Worm (Caenorhabditis elegans): Measurements from ENCODE around the gene tmem-258.

ce11 chrV:7065226-7065625 lies 2.3 kb downstream of the tmem-258 start, which contains the start of gene Y57E12AR.1:
- TF ChIP-seq sup-37 (GFP tag; optimal IDR thresholded peaks at IDR 0.05), result no peak
- TF ChIP-seq lir-3 (tag; optimal IDR thresholded peaks at IDR 0.05; ENCODE audit: poor library complexity), result no peak
- TF ChIP-seq nhr-47 (tag; optimal IDR thresholded peaks at IDR 0.05), result no peak
- TF ChIP-seq aly-2 (tag; optimal IDR thresholded peaks at IDR 0.05), result no peak
- no peak for TF ChIP-seq jun-1 (tag; optimal IDR thresholded peaks at IDR 0.05)
- TF ChIP-seq snpc-4 (tag; optimal IDR thresholded peaks at IDR 0.05), result no peak
- TF ChIP-seq ztf-4 (tag; optimal IDR thresholded peaks at IDR 0.05), result no peak
- TF ChIP-seq pqm-1 (tag; optimal IDR thresholded peaks at IDR 0.05), result no peak
- TF ChIP-seq ama-1 (optimal IDR thresholded peaks at IDR 0.05), result no peak
- TF ChIP-seq ztf-11 (tag; optimal IDR thresholded peaks at IDR 0.05), result no peak
- TF ChIP-seq nhr-11 (tag; optimal IDR thresholded peaks at IDR 0.05), result no peak

All from whole organism, L1 larva.